Worm (Caenorhabditis elegans) whole organism, L1 larva: ENCODE results near the gene nfya-1.

Source experiments
- C04F5.9 ChIP-seq: sonication (generic microtip); optimal IDR thresholded peaks from 2 replicates; lab custom pipeline; 2016; ENCODE audit warnings: missing genetic modification characterization, missing compliant biosample characterization
- C34B4.2 ChIP-seq: sonication (generic microtip); optimal IDR thresholded peaks from 2 replicates; lab custom pipeline; 2017; ENCODE audit warnings: mild to moderate bottlenecking, missing genetic modification characterization, missing compliant biosample characterization
- F16B12.6 ChIP-seq: fragments of 150-350 bp; optimal IDR thresholded peaks from 2 replicates; lab custom pipeline; 2014; ENCODE audit warnings: missing biosample characterization, missing genetic modification characterization
- aly-2 ChIP-seq: fragments of 150-350 bp; optimal IDR thresholded peaks from 2 replicates; lab custom pipeline; 2014; ENCODE audit warnings: missing biosample characterization, missing genetic modification characterization
- ama-1 ChIP-seq: fragments of 150-350 bp; optimal IDR thresholded peaks from 2 replicates; lab custom pipeline; 2014
- blmp-1 ChIP-seq: fragments of 150-350 bp; optimal IDR thresholded peaks from 2 replicates; lab custom pipeline; 2014; ENCODE audit warnings: missing biosample characterization, missing genetic modification characterization
- ceh-8 ChIP-seq: fragments of 200-800 bp; sonication (Bioruptor generic); optimal IDR thresholded peaks from 2 replicates; lab custom pipeline; 2018; ENCODE audit warnings: mild to moderate bottlenecking, missing genetic modification characterization, moderate library complexity, missing compliant biosample characterization
- ceh-82 ChIP-seq, 3 experiments: fragments of 150-350 bp in 1 of 3; sonication (generic microtip) in 2 of 3; optimal IDR thresholded peaks; 2 replicates each; lab custom pipeline; 2014 to 2017; ENCODE audit warnings: missing biosample characterization in 3 of 3, missing genetic modification characterization in 3 of 3
- ceh-88 ChIP-seq: fragments of 200-800 bp; sonication (Bioruptor generic); IDR thresholded peaks from 2 replicates; pipeline ENCODE4 v1.3.6; 2022; ENCODE audit warnings: missing genetic modification characterization, missing compliant biosample characterization
- ces-1 ChIP-seq: fragments of 150-350 bp; optimal IDR thresholded peaks from 2 replicates; lab custom pipeline; 2014; ENCODE audit warnings: missing biosample characterization, missing genetic modification reagents, missing genetic modification characterization
- dpl-1 ChIP-seq, 3 experiments: fragments of 150-350 bp in 2 of 3; sonication (generic microtip) in 1 of 3; optimal IDR thresholded peaks; 2 replicates each; lab custom pipeline; 2014 to 2017; ENCODE audit warnings: missing biosample characterization in 3 of 3, missing genetic modification characterization in 3 of 3, missing genetic modification reagents in 3 of 3
- dsc-1 ChIP-seq: sonication (generic microtip); optimal IDR thresholded peaks from 2 replicates; lab custom pipeline; 2016; ENCODE audit warnings: mild to moderate bottlenecking, missing genetic modification characterization, missing compliant biosample characterization
- egl-27 ChIP-seq, 2 experiments: fragments of 150-350 bp in 1 of 2; sonication (generic microtip); optimal IDR thresholded peaks; 3 replicates each; lab custom pipeline; 2017 to 2018; ENCODE audit warnings: missing biosample characterization in 2 of 2, missing genetic modification characterization in 2 of 2, missing genetic modification reagents in 2 of 2
- ets-5 ChIP-seq: fragments of 200-800 bp; sonication (Bioruptor generic); IDR thresholded peaks from 2 replicates; pipeline ENCODE4 v1.3.6; 2022; ENCODE audit warnings: missing genetic modification characterization, missing compliant biosample characterization
- fkh-10 ChIP-seq: sonication (generic microtip); optimal IDR thresholded peaks from 2 replicates; lab custom pipeline; 2017; ENCODE audit warnings: missing biosample characterization, missing genetic modification reagents, missing genetic modification characterization
- fkh-8 ChIP-seq: sonication (generic microtip); optimal IDR thresholded peaks from 2 replicates; lab custom pipeline; 2016; ENCODE audit warnings: mild to moderate bottlenecking, missing genetic modification characterization, missing compliant biosample characterization
- grh-1 ChIP-seq: fragments of 200-800 bp; sonication (Bioruptor generic); IDR thresholded peaks from 2 replicates; pipeline ENCODE4 v1.3.6; 2022; ENCODE audit warnings: missing genetic modification reagents, missing genetic modification characterization, missing compliant biosample characterization
- hlh-17 ChIP-seq: fragments of 200-800 bp; sonication (Bioruptor generic); optimal IDR thresholded peaks from 2 replicates; lab custom pipeline; 2018; ENCODE audit warnings: missing genetic modification characterization, mild to moderate bottlenecking, missing compliant biosample characterization, moderate library complexity, borderline replicate concordance
- hlh-4 ChIP-seq: sonication (generic microtip); optimal IDR thresholded peaks from 2 replicates; lab custom pipeline; 2016; ENCODE audit warnings: mild to moderate bottlenecking, missing genetic modification characterization, missing compliant biosample characterization
- irx-1 ChIP-seq: sonication (generic microtip); optimal IDR thresholded peaks from 2 replicates; lab custom pipeline; 2016; ENCODE audit warnings: missing genetic modification characterization, missing compliant biosample characterization
- isw-1 ChIP-seq: fragments of 200-800 bp; sonication (Bioruptor generic); IDR thresholded peaks from 2 replicates; pipeline ENCODE4 v1.3.6; 2022; ENCODE audit warnings: missing genetic modification characterization, missing compliant biosample characterization
- jun-1 ChIP-seq: fragments of 150-350 bp; optimal IDR thresholded peaks from 2 replicates; lab custom pipeline; 2014; ENCODE audit warnings: missing biosample characterization, missing genetic modification reagents, missing genetic modification characterization
- lin-35 ChIP-seq, 2 experiments: fragments of 150-350 bp; optimal IDR thresholded peaks; 2 replicates each; lab custom pipeline; 2014; ENCODE audit warnings: missing biosample characterization in 2 of 2, missing genetic modification characterization in 2 of 2, missing genetic modification reagents in 2 of 2
- lin-39 ChIP-seq: fragments of 150-350 bp; optimal IDR thresholded peaks from 2 replicates; lab custom pipeline; 2014; ENCODE audit warnings: missing biosample characterization, missing genetic modification reagents, missing genetic modification characterization
- lir-3 ChIP-seq: sonication (generic microtip); optimal IDR thresholded peaks from 2 replicates; lab custom pipeline; 2016; ENCODE audit warnings: mild to moderate bottlenecking, missing genetic modification characterization, moderate library complexity, missing compliant biosample characterization; ENCODE audit not compliant: poor library complexity
- lsy-2 ChIP-seq, 2 experiments: fragments of 150-350 bp; optimal IDR thresholded peaks; 2 replicates each; lab custom pipeline; 2014; ENCODE audit warnings: missing biosample characterization in 2 of 2, missing genetic modification characterization in 2 of 2
- mab-9 ChIP-seq: fragments of 200-800 bp; sonication (Bioruptor generic); IDR thresholded peaks from 2 replicates; pipeline ENCODE4 v1.3.6; 2022; ENCODE audit warnings: missing genetic modification reagents, missing genetic modification characterization, missing compliant biosample characterization
- mef-2 ChIP-seq: fragments of 150-350 bp; optimal IDR thresholded peaks from 2 replicates; lab custom pipeline; 2014; ENCODE audit warnings: missing biosample characterization, missing genetic modification characterization
- mep-1 ChIP-seq: fragments of 150-350 bp; optimal IDR thresholded peaks from 2 replicates; lab custom pipeline; 2014; ENCODE audit warnings: missing biosample characterization, missing genetic modification characterization
- nhr-19 ChIP-seq: fragments of 200-800 bp; sonication (Bioruptor generic); conservative IDR thresholded peaks from 2 replicates; pipeline ENCODE4 v1.3.6; 2022; ENCODE audit warnings: missing genetic modification characterization, missing compliant biosample characterization
- nhr-20 ChIP-seq: sonication (generic microtip); optimal IDR thresholded peaks from 2 replicates; lab custom pipeline; 2016; ENCODE audit warnings: mild to moderate bottlenecking, missing genetic modification characterization, missing compliant biosample characterization
- nhr-28 ChIP-seq: fragments of 150-350 bp; optimal IDR thresholded peaks from 2 replicates; lab custom pipeline; 2014; ENCODE audit warnings: missing biosample characterization, missing genetic modification characterization
- nhr-47 ChIP-seq: sonication (generic microtip); optimal IDR thresholded peaks from 2 replicates; lab custom pipeline; 2016; ENCODE audit warnings: mild to moderate bottlenecking, missing genetic modification characterization, moderate library complexity, missing compliant biosample characterization
- nhr-71 ChIP-seq: sonication (generic microtip); optimal IDR thresholded peaks from 2 replicates; lab custom pipeline; 2016; ENCODE audit warnings: mild to moderate bottlenecking, missing genetic modification characterization, moderate library complexity, missing compliant biosample characterization
- nhr-76 ChIP-seq: sonication (generic microtip); optimal IDR thresholded peaks from 2 replicates; lab custom pipeline; 2017; ENCODE audit warnings: missing biosample characterization, missing genetic modification characterization
- nhr-90 ChIP-seq: sonication (generic microtip); optimal IDR thresholded peaks from 2 replicates; lab custom pipeline; 2016; ENCODE audit warnings: mild to moderate bottlenecking, missing genetic modification characterization, missing compliant biosample characterization; ENCODE audit not compliant: poor library complexity
- pag-3 ChIP-seq: sonication (generic microtip); optimal IDR thresholded peaks from 2 replicates; lab custom pipeline; 2017; ENCODE audit warnings: missing genetic modification characterization, mild to moderate bottlenecking, missing compliant biosample characterization, antibody characterized with exemption, borderline replicate concordance; ENCODE audit not compliant: insufficient read depth
- pax-3 ChIP-seq: fragments of 200-800 bp; sonication (Bioruptor generic); optimal IDR thresholded peaks from 2 replicates; lab custom pipeline; 2018; ENCODE audit warnings: mild to moderate bottlenecking, missing genetic modification characterization, moderate library complexity, missing compliant biosample characterization
- rnt-1 ChIP-seq: sonication (generic microtip); optimal IDR thresholded peaks from 2 replicates; lab custom pipeline; 2016; ENCODE audit warnings: mild to moderate bottlenecking, missing genetic modification characterization, moderate library complexity, missing compliant biosample characterization
- sox-4 ChIP-seq: sonication (generic microtip); optimal IDR thresholded peaks from 2 replicates; lab custom pipeline; 2016; ENCODE audit warnings: missing genetic modification characterization, missing compliant biosample characterization
- sptf-1 ChIP-seq: fragments of 150-350 bp; optimal IDR thresholded peaks from 2 replicates; lab custom pipeline; 2014; ENCODE audit warnings: missing biosample characterization, missing genetic modification characterization
- sup-37 ChIP-seq: fragments of 200-800 bp; sonication (Bioruptor generic); optimal IDR thresholded peaks from 2 replicates; lab custom pipeline; 2018; ENCODE audit warnings: mild to moderate bottlenecking, missing genetic modification characterization, missing compliant biosample characterization
- swsn-7 ChIP-seq: sonication (generic microtip); optimal IDR thresholded peaks from 2 replicates; lab custom pipeline; 2016; ENCODE audit warnings: missing genetic modification characterization, missing compliant biosample characterization
- tbx-2 ChIP-seq: sonication (generic microtip); optimal IDR thresholded peaks from 2 replicates; lab custom pipeline; 2016; ENCODE audit warnings: missing genetic modification characterization, missing compliant biosample characterization
- tlp-1 ChIP-seq: fragments of 150-350 bp; optimal IDR thresholded peaks from 2 replicates; lab custom pipeline; 2014; ENCODE audit warnings: missing biosample characterization, missing genetic modification characterization
- unc-130 ChIP-seq: fragments of 150-350 bp; optimal IDR thresholded peaks from 2 replicates; lab custom pipeline; 2017; ENCODE audit warnings: missing biosample characterization, missing genetic modification characterization, inconsistent platforms
- unc-30 ChIP-seq: sonication (generic microtip); optimal IDR thresholded peaks from 2 replicates; lab custom pipeline; 2017; ENCODE audit warnings: missing biosample characterization, missing genetic modification characterization
- unc-62 ChIP-seq: fragments of 150-350 bp; optimal IDR thresholded peaks from 2 replicates; lab custom pipeline; 2014; ENCODE audit warnings: missing biosample characterization, missing genetic modification reagents, missing genetic modification characterization
- vab-15 ChIP-seq: sonication (generic microtip); optimal IDR thresholded peaks from 2 replicates; lab custom pipeline; 2017; ENCODE audit warnings: missing genotype, mild to moderate bottlenecking, missing genetic modification characterization, missing compliant biosample characterization
- zag-1 ChIP-seq: fragments of 150-350 bp; optimal IDR thresholded peaks from 2 replicates; lab custom pipeline; 2014; ENCODE audit warnings: missing biosample characterization, missing genetic modification characterization
- ztf-11 ChIP-seq, 2 experiments: sonication (generic microtip); optimal IDR thresholded peaks; 2 replicates each; lab custom pipeline; 2016 to 2017; ENCODE audit warnings: missing genetic modification characterization in 2 of 2, missing biosample characterization in 1 of 2, missing compliant biosample characterization in 1 of 2
- ztf-4 ChIP-seq: fragments of 150-350 bp; optimal IDR thresholded peaks from 2 replicates; lab custom pipeline; 2014; ENCODE audit warnings: missing biosample characterization, missing genetic modification characterization

nfya-1 gene

ce11 chrX:11948184-11948894 lies 1.7 kb upstream of the nfya-1 start, which contains the start of gene lsd-1:
Gene lsd-1 (plus strand): TSS chrX:11948844.
- peak; percentile 8 for TF ChIP-seq nhr-90 (tag; lab: Kevin White, UChicago)
- TF ChIP-seq vab-15 (tag; lab: Kevin White, UChicago), result no peak
- no peak for TF ChIP-seq lin-39 (tag; lab: Kevin White, UChicago)
- no peak for TF ChIP-seq nhr-28
- TF ChIP-seq jun-1 (tag; lab: Kevin White, UChicago), result no peak
- TF ChIP-seq ceh-82 (tag; optimal IDR thresholded peaks at IDR 0.05; lab: Kevin White, UChicago), result peak in 1 of 3 experiments; percentile 5
- no peak for TF ChIP-seq mep-1 (tag; lab: Kevin White, UChicago)
- no peak for TF ChIP-seq ceh-8 (GFP tag; lab: Kevin White, UChicago)
- TF ChIP-seq swsn-7 (tag; lab: Kevin White, UChicago), result peak; percentile 28
- TF ChIP-seq C04F5.9 (tag; lab: Kevin White, UChicago), result no peak
- no peak for TF ChIP-seq sup-37 (GFP tag; lab: Kevin White, UChicago)
- TF ChIP-seq fkh-10 (GFP tag; lab: Kevin White, UChicago), result no peak
- TF ChIP-seq ama-1 (lab: Kevin White, UChicago), result no peak
- no peak for TF ChIP-seq nhr-19 (GFP tag; lab: Robert Waterston, UW)
- no peak for TF ChIP-seq nhr-76
- no peak for TF ChIP-seq hlh-4 (tag; lab: Kevin White, UChicago)
- no peak for TF ChIP-seq C34B4.2
- no peak for TF ChIP-seq isw-1
- no peak for TF ChIP-seq fkh-8 (tag; lab: Kevin White, UChicago)
- TF ChIP-seq ces-1 (GFP tag; lab: Kevin White, UChicago), result no peak
- TF ChIP-seq lin-35 (GFP tag; optimal IDR thresholded peaks at IDR 0.05; lab: Kevin White, UChicago), result peak; percentile 29 to 56
- peak; percentile 45 for TF ChIP-seq nhr-47 (tag; lab: Kevin White, UChicago)
- TF ChIP-seq lir-3, result no peak
- no peak for TF ChIP-seq nhr-71 (tag; lab: Kevin White, UChicago)
- no peak for TF ChIP-seq aly-2 (tag; lab: Kevin White, UChicago)
- TF ChIP-seq blmp-1, result no peak
- no peak for TF ChIP-seq grh-1 (GFP tag; lab: Robert Waterston, UW)
- no peak for TF ChIP-seq sptf-1 (tag; lab: Kevin White, UChicago)
- peak; percentile 92 for TF ChIP-seq F16B12.6 (tag; lab: Kevin White, UChicago)
- no peak for TF ChIP-seq ztf-11 (tag; optimal IDR thresholded peaks at IDR 0.05; lab: Kevin White, UChicago)
- no peak for TF ChIP-seq lsy-2 (tag; optimal IDR thresholded peaks at IDR 0.05; lab: Kevin White, UChicago)
- TF ChIP-seq rnt-1 (tag; lab: Kevin White, UChicago), result peak; percentile 60
- TF ChIP-seq sox-4 (tag; lab: Kevin White, UChicago), result no peak
- TF ChIP-seq unc-130 (tag; lab: Kevin White, UChicago), result no peak
- TF ChIP-seq nhr-20 (tag; lab: Kevin White, UChicago), result no peak
- peak in 2 of 3 experiments; percentile 28 to 32 for TF ChIP-seq dpl-1 (GFP tag; optimal IDR thresholded peaks at IDR 0.05; lab: Kevin White, UChicago)
- no peak for TF ChIP-seq mab-9 (GFP tag; lab: Robert Waterston, UW)
- TF ChIP-seq egl-27 (tag; optimal IDR thresholded peaks at IDR 0.05; lab: Kevin White, UChicago), result no peak
- TF ChIP-seq dsc-1 (tag; lab: Kevin White, UChicago), result peak; percentile 16
- TF ChIP-seq irx-1 (tag; lab: Kevin White, UChicago), result no peak
- no peak for TF ChIP-seq hlh-17 (GFP tag; lab: Kevin White, UChicago)
- peak; percentile 21 for TF ChIP-seq tbx-2 (tag; lab: Kevin White, UChicago)
- TF ChIP-seq tlp-1 (tag; lab: Kevin White, UChicago), result no peak
- no peak for TF ChIP-seq unc-62 (GFP tag; lab: Kevin White, UChicago)
- no peak for TF ChIP-seq ztf-4 (tag; lab: Kevin White, UChicago)
- TF ChIP-seq mef-2 (tag; lab: Kevin White, UChicago), result no peak
- TF ChIP-seq ceh-88, result no peak
- TF ChIP-seq pag-3, result no peak
- TF ChIP-seq zag-1, result no peak
- no peak for TF ChIP-seq pax-3 (tag; lab: Kevin White, UChicago)
- no peak for TF ChIP-seq unc-30 (tag; lab: Kevin White, UChicago)
- TF ChIP-seq ets-5 (GFP tag; lab: Robert Waterston, UW), result no peak
